Fruit fly (Drosophila melanogaster) Kc167 (cell line): ENCODE measurements around the gene CG2865.

Experiments used
- Myc ChIP-seq: fragments of >200 bp; optimal IDR thresholded peaks from 2 replicates; lab custom pipeline; 2017; ENCODE audit warnings: missing external identifiers
- Sin3A ChIP-seq: fragments of >200 bp; optimal IDR thresholded peaks from 2 replicates; lab custom pipeline; 2018; ENCODE audit warnings: missing external identifiers
- h ChIP-seq: fragments of >200 bp; optimal IDR thresholded peaks from 3 replicates; lab custom pipeline; 2018; ENCODE audit warnings: missing external identifiers
- insv ChIP-seq: fragments of >200 bp; optimal IDR thresholded peaks from 3 replicates; lab custom pipeline; 2018; ENCODE audit warnings: missing external identifiers
- psq ChIP-seq: fragments of >200 bp; optimal IDR thresholded peaks from 2 replicates; lab custom pipeline; 2017; ENCODE audit warnings: missing external identifiers
- ttk ChIP-seq: sonication (Bioruptor generic); optimal IDR thresholded peaks from 2 replicates; lab custom pipeline; 2017; ENCODE audit warnings: missing external identifiers

Gene CG2865

DNA sequence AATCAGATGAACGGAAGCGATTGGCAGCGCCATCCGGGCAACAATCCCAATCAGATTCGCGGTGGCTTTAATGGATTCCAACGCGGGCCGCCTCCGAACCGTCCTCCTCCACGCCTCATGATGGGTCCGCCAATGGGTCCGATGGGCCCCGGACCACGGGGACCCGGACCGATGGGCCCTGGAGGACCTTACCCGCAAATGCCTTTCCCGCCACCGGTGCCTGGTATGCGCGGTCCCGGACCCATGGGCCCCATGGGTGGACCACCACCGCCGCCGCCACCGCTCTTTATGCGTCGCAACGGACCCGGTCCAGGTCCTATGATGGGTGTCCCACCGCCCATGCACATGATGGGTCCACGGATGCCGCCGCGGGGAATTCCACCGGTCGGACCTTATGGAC is 50.3 kb downstream of the CG2865 start:
- TF ChIP-seq Sin3A (lab: Kevin White, UChicago) (no peak), ttk (lab: Kevin White, UChicago) (no peak), insv (no peak), psq (lab: Kevin White, UChicago) (no peak), Myc (no peak), h (lab: Kevin White, UChicago) (no peak)

DNA sequence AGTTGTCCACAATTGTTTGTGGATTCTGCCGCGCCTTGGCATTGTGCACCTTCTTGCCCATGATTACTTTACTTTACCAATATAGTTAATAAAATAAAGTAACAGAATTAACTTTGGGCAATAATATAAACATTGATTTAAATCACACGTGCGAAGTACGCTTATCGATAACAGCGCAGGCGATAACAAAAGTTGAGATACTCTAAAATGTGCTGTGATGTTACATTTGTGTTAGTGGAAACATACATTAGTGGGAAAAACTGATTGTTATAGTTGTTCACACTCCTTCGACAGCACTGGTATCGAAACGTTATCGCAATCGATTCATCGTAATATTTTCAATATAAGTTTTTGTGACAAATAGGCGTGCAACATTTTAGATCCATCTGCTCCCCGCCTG is 51.4 kb downstream of the CG2865 start, which contains the start of gene kz:
TSS of gene kz (minus strand) at position 194 of the 400 bp plus-strand sequence.
- no peak for TF ChIP-seq psq (lab: Kevin White, UChicago)
- no peak for TF ChIP-seq h (lab: Kevin White, UChicago)
- TF ChIP-seq Myc = no peak
- TF ChIP-seq insv = no peak
- TF ChIP-seq ttk (lab: Kevin White, UChicago) = no peak
- no peak for TF ChIP-seq Sin3A (lab: Kevin White, UChicago)
